Fruit fly (Drosophila melanogaster) S2 (cell line): ENCODE data around the gene CG2182.

Source experiments
- CG8478 ChIP-seq: fragments of >200 bp; optimal IDR thresholded peaks from 2 replicates; lab custom pipeline; 2018
- CTCF ChIP-seq, 2 experiments: fragments of >200 bp; optimal IDR thresholded peaks; 2 replicates each; lab custom pipeline; 2018

dm6 chr3R:5622985-5623630 is 36.6 kb downstream of the CG2182 start:
- TF ChIP-seq CG8478 (lab: Kevin White, UChicago) (no peak), CTCF (optimal IDR thresholded peaks at IDR 0.05; lab: Kevin White, UChicago) (no peak)
